Fruit fly (Drosophila melanogaster) whole organism, wandering third instar larva: ENCODE data around the gene Cp16.

ENCODE experiments used
- Abd-B ChIP-seq: fragments of >200 bp; optimal IDR thresholded peaks from 2 replicates; lab custom pipeline; 2017; ENCODE audit warnings: missing biosample characterization, missing genetic modification characterization
- CG32264 ChIP-seq: fragments of 200-800 bp; sonication (Bioruptor generic); optimal IDR thresholded peaks from 2 replicates; lab custom pipeline; 2016; ENCODE audit warnings: missing biosample characterization, missing genetic modification characterization
- CrebA ChIP-seq: fragments of 200-800 bp; sonication (Bioruptor generic); optimal IDR thresholded peaks from 2 replicates; lab custom pipeline; 2016; ENCODE audit warnings: missing biosample characterization, mild to moderate bottlenecking, missing genetic modification characterization, borderline replicate concordance
- Dfd ChIP-seq: fragments of >200 bp; optimal IDR thresholded peaks from 2 replicates; lab custom pipeline; 2017; ENCODE audit warnings: missing biosample characterization, missing genetic modification characterization
- GATAd ChIP-seq: sonication (Bioruptor generic); optimal IDR thresholded peaks from 2 replicates; lab custom pipeline; 2016; ENCODE audit warnings: missing biosample characterization, missing genetic modification characterization
- HLH106 ChIP-seq: fragments of 200-800 bp; optimal IDR thresholded peaks from 3 replicates; lab custom pipeline; 2019; ENCODE audit warnings: missing biosample characterization, mild to moderate bottlenecking, missing genetic modification characterization, moderate library complexity
- Hnf4 ChIP-seq: fragments of 200-800 bp; sonication (Bioruptor generic); optimal IDR thresholded peaks from 2 replicates; lab custom pipeline; 2016; ENCODE audit warnings: missing biosample characterization, mild to moderate bottlenecking, missing genetic modification characterization
- Hr78 ChIP-seq: fragments of >200 bp; optimal IDR thresholded peaks from 2 replicates; lab custom pipeline; 2017; ENCODE audit warnings: missing biosample characterization, missing genetic modification characterization
- Hr83 ChIP-seq: fragments of 200-300 bp; sonication (Bioruptor generic); optimal IDR thresholded peaks from 2 replicates; lab custom pipeline; 2016; ENCODE audit warnings: missing biosample characterization, mild to moderate bottlenecking, missing genetic modification characterization, moderate library complexity; ENCODE audit not compliant: poor library complexity, severe bottlenecking
- Mio ChIP-seq: sonication (Bioruptor generic); optimal IDR thresholded peaks from 2 replicates; lab custom pipeline; 2016; ENCODE audit warnings: missing biosample characterization, missing genetic modification characterization
- OdsH ChIP-seq: fragments of 200-800 bp; sonication (Bioruptor generic); optimal IDR thresholded peaks from 2 replicates; lab custom pipeline; 2016; ENCODE audit warnings: missing biosample characterization, mild to moderate bottlenecking, missing genetic modification characterization
- Sp1 ChIP-seq: fragments of 200-800 bp; sonication (Bioruptor generic); optimal IDR thresholded peaks from 3 replicates; lab custom pipeline; 2019; ENCODE audit warnings: missing biosample characterization, mild to moderate bottlenecking, missing genetic modification characterization, moderate library complexity
- br ChIP-seq: fragments of 200-800 bp; sonication (Bioruptor generic); optimal IDR thresholded peaks from 2 replicates; lab custom pipeline; 2016; ENCODE audit warnings: missing biosample characterization, missing genetic modification characterization
- brk ChIP-seq: fragments of 200-800 bp; sonication (Bioruptor generic); optimal IDR thresholded peaks from 2 replicates; lab custom pipeline; 2016; ENCODE audit warnings: missing biosample characterization, mild to moderate bottlenecking, missing genetic modification characterization
- dl ChIP-seq, 2 experiments: fragments of 175-275, 200-275 bp in 1 of 2; fragments of 200-275 bp in 1 of 2; sonication (Bioruptor generic); optimal IDR thresholded peaks; lab custom pipeline; 2018; ENCODE audit warnings: mild to moderate bottlenecking in 2 of 2, missing biosample characterization in 2 of 2, missing genetic modification characterization in 2 of 2, moderate library complexity in 2 of 2; ENCODE audit not compliant: partially characterized antibody in 2 of 2, insufficient read depth in 1 of 2
- dmrt93B ChIP-seq: fragments of 200-800 bp; sonication (Bioruptor generic); optimal IDR thresholded peaks from 2 replicates; lab custom pipeline; 2018; ENCODE audit warnings: missing biosample characterization, mild to moderate bottlenecking, missing genetic modification characterization
- ey ChIP-seq: fragments of 200-800 bp; sonication (Bioruptor generic); optimal IDR thresholded peaks from 2 replicates; lab custom pipeline; 2016; ENCODE audit warnings: missing biosample characterization, missing genetic modification characterization
- foxo ChIP-seq, 2 experiments: fragments of 200-800 bp; sonication (Bioruptor generic); optimal IDR thresholded peaks; 2 replicates in 1 of 2; 3 replicates in 1 of 2; lab custom pipeline; 2016 to 2017; ENCODE audit warnings: missing biosample characterization in 2 of 2, missing genetic modification characterization in 2 of 2
- fru ChIP-seq: fragments of 200-800 bp; sonication (Bioruptor generic); optimal IDR thresholded peaks from 3 replicates; lab custom pipeline; 2016; ENCODE audit warnings: missing biosample characterization, mild to moderate bottlenecking, missing genetic modification characterization
- h ChIP-seq: fragments of 200-800 bp; sonication (Bioruptor generic); optimal IDR thresholded peaks from 3 replicates; lab custom pipeline; 2016; ENCODE audit warnings: missing biosample characterization, mild to moderate bottlenecking, missing genetic modification characterization
- jim ChIP-seq: fragments of 175-275, 200-325 bp; sonication (Bioruptor generic); optimal IDR thresholded peaks from 2 replicates; lab custom pipeline; 2016; ENCODE audit warnings: missing biosample characterization, mild to moderate bottlenecking, missing genetic modification characterization
- lola ChIP-seq: fragments of >200 bp; optimal IDR thresholded peaks from 2 replicates; lab custom pipeline; 2017; ENCODE audit warnings: missing biosample characterization, missing genetic modification characterization
- pan ChIP-seq: fragments of >200 bp; optimal IDR thresholded peaks from 2 replicates; lab custom pipeline; 2017
- psq ChIP-seq: fragments of 200-800 bp; sonication (Bioruptor generic); optimal IDR thresholded peaks from 3 replicates; lab custom pipeline; 2017; ENCODE audit warnings: missing biosample characterization, mild to moderate bottlenecking, missing genetic modification characterization, moderate library complexity
- rgr ChIP-seq: fragments of 200-800 bp; sonication (Bioruptor generic); optimal IDR thresholded peaks from 3 replicates; lab custom pipeline; 2016; ENCODE audit warnings: missing biosample characterization, mild to moderate bottlenecking, missing genetic modification characterization
- sage ChIP-seq: fragments of 200-800 bp; sonication (Bioruptor generic); optimal IDR thresholded peaks from 2 replicates; lab custom pipeline; 2016; ENCODE audit warnings: missing biosample characterization, mild to moderate bottlenecking, missing genetic modification characterization
- sv ChIP-seq: fragments of 200-800 bp; sonication (Bioruptor generic); optimal IDR thresholded peaks from 3 replicates; lab custom pipeline; 2016; ENCODE audit warnings: missing biosample characterization, missing genetic modification characterization
- tai ChIP-seq: sonication (Bioruptor generic); optimal IDR thresholded peaks from 2 replicates; lab custom pipeline; 2016; ENCODE audit warnings: missing biosample characterization, missing genetic modification characterization
- woc ChIP-seq: sonication (Bioruptor generic); optimal IDR thresholded peaks from 2 replicates; lab custom pipeline; 2016; ENCODE audit warnings: missing biosample characterization, mild to moderate bottlenecking, missing genetic modification characterization

Cp16 gene

DNA sequence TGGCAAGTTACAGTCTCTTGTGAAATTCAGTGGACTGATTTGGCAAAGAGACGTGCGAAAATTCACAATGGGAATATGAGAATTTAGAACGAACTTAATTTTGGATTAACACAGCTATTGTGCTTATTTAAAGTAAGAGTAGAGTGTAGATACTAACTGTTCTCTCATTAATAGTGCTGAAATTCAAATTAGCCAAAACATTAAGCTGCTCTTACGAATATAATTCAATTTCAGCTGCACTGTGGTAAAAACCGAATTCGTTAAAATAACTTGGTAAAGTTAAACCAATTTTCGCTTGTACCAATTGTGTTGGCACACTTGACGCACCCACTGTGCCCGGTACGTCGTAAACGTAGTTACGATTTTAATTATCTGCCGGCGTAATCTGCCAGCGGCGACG is 36.1 kb downstream of the Cp16 start:
- TF ChIP-seq OdsH (GFP tag; lab: Kevin White, UChicago), result peak; percentile 53
- TF ChIP-seq Sp1, result peak; percentile 31
- TF ChIP-seq dmrt93B (GFP tag; lab: Kevin White, UChicago), result peak; percentile 52
- TF ChIP-seq psq (GFP tag; lab: Kevin White, UChicago), result peak; percentile 13
- peak; percentile 64 for TF ChIP-seq ey (GFP tag; lab: Kevin White, UChicago)
- TF ChIP-seq Hnf4 (GFP tag; lab: Kevin White, UChicago), result no peak
- TF ChIP-seq CG32264 (GFP tag; lab: Kevin White, UChicago), result peak; percentile 13
- no peak for TF ChIP-seq lola (GFP tag; lab: Kevin White, UChicago)
- TF ChIP-seq sv (GFP tag; lab: Kevin White, UChicago), result peak; percentile 19
- peak; percentile 65 for TF ChIP-seq fru
- peak in 1 of 2 experiments; percentile 59 for TF ChIP-seq foxo (GFP tag; optimal IDR thresholded peaks at IDR 0.05; lab: Kevin White, UChicago)
- peak; percentile 6 for TF ChIP-seq tai (GFP tag; lab: Kevin White, UChicago)
- no peak for TF ChIP-seq jim (GFP tag; lab: Kevin White, UChicago)
- TF ChIP-seq HLH106 (tag; lab: Kevin White, UChicago), result peak; percentile 56
- peak; percentile 45 for TF ChIP-seq rgr (GFP tag; lab: Kevin White, UChicago)
- no peak for TF ChIP-seq GATAd (GFP tag; lab: Kevin White, UChicago)
- peak; percentile 59 for TF ChIP-seq br (GFP tag; lab: Kevin White, UChicago)
- peak; percentile 63 for TF ChIP-seq h (GFP tag; lab: Kevin White, UChicago)
- TF ChIP-seq, all 38 proteins: peak for 14

DNA sequence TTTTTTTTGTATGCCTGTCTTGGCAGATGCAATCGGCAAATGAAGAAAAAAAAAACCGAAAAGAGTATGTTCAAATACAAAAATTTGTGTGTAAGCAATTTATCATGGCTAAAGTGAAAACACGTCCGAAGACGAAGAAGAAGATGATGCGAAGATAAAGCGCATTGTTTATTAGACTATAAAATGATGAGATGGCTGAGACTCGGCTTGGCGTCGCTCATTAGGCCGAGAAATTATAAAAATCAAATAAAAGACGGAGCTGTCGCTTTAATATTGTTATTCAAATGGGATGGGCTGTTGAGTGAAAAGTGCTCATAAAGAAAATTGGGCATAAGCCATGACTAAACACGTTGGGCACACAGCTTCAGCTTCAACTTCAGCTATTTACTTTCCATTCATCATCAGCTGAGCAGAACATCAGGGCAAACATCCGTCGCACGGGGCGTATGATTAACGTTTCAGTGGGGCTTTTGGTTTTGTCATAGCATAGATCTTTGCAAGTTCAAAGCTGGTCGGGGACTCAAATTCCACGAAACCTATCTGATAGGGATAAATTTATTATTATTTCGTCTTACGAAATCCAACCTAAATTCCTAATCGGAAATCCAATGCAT is 39.0 kb downstream of the Cp16 start:
- TF ChIP-seq rgr (GFP tag; lab: Kevin White, UChicago) (no peak), woc (no peak), GATAd (GFP tag; lab: Kevin White, UChicago) (no peak), Mio (GFP tag; lab: Kevin White, UChicago) (no peak), h (GFP tag; lab: Kevin White, UChicago) (no peak), sv (GFP tag; lab: Kevin White, UChicago) (no peak), pan (lab: Kevin White, UChicago) (no peak), Hnf4 (GFP tag; lab: Kevin White, UChicago) (no peak), Hr78 (GFP tag; lab: Kevin White, UChicago) (no peak), jim (GFP tag; lab: Kevin White, UChicago) (no peak), brk (GFP tag; lab: Kevin White, UChicago) (no peak), br (GFP tag; lab: Kevin White, UChicago) (no peak), sage (GFP tag; lab: Kevin White, UChicago) (no peak), dmrt93B (GFP tag; lab: Kevin White, UChicago) (no peak), Abd-B (GFP tag; lab: Kevin White, UChicago) (no peak), lola (GFP tag; lab: Kevin White, UChicago) (no peak), tai (GFP tag; lab: Kevin White, UChicago) (no peak), Hr83 (GFP tag; lab: Kevin White, UChicago) (no peak), psq (GFP tag; lab: Kevin White, UChicago) (no peak), dl (GFP tag; optimal IDR thresholded peaks at IDR 0.05; lab: Kevin White, UChicago; ENCODE audit: insufficient read depth in 1 of 2, partially characterized antibody in 2 of 2) (no peak)

DNA sequence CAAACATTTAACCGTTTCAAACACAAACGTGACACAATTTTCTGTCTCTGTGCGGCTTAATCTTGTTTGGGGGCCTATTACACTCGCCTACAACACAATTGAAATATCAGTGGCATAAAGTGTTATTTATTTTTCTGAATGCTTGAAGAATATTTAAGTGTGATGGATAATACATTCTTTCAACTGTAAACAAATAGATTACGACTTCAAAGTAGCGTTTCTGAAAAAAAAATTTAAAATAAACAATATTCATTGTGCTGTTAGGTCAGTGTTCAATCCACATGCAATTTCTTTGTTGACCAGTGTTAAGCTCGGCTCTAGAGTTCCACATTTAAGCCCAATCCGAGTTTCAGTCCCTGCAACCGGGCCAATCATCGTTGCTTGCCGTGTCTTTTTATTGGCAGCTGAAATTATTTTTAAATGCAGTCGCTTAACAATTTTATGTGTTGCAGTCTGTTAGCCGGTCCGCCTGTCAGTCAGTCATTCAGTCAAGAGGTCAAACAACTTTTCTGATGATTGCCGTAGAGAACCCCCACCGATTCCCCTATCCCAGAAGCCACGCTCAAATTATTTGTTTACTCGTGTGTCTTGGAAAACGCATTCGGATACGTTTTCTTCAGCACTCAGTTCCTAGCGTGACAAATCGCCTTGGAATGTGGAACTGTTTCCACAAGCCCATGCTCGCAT is 41.4 kb downstream of the Cp16 start:
- peak; percentile 10 for TF ChIP-seq ey (GFP tag; lab: Kevin White, UChicago)
- no peak for TF ChIP-seq Dfd
- peak in 1 of 2 experiments; percentile 17 for TF ChIP-seq foxo (GFP tag; optimal IDR thresholded peaks at IDR 0.05; lab: Kevin White, UChicago)
- peak; percentile 35 for TF ChIP-seq rgr (GFP tag; lab: Kevin White, UChicago)
- no peak for TF ChIP-seq dl (GFP tag; optimal IDR thresholded peaks at IDR 0.05; lab: Kevin White, UChicago; ENCODE audit: insufficient read depth in 1 of 2, partially characterized antibody in 2 of 2)
- peak; percentile 20 for TF ChIP-seq fru
- TF ChIP-seq h (GFP tag; lab: Kevin White, UChicago), result peak; percentile 30
- no peak for TF ChIP-seq CrebA (GFP tag; lab: Kevin White, UChicago)
- TF ChIP-seq CG32264 (GFP tag; lab: Kevin White, UChicago), result no peak

DNA sequence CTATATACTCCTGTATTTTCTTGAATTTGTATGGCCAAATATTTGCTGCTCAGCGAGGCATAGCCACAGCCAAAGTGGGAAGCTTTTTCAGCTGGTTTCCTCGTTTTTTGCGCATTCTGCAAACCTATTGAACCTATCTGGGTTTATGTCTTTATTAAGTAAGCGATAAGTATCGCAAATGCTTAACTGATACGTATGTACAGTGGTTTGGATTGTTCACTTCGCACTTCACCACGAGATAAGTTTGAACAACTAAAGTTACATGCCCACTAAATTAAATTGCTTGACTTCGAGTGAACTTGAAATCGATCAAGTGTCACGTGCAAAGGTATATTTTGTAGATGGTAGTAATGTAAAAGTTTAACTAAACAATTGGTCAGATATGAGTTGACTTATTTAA is 42.0 kb downstream of the Cp16 start:
- no peak for TF ChIP-seq dl (GFP tag; optimal IDR thresholded peaks at IDR 0.05; lab: Kevin White, UChicago; ENCODE audit: insufficient read depth in 1 of 2, partially characterized antibody in 2 of 2)
- TF ChIP-seq woc, result no peak
